Worm (Caenorhabditis elegans): ENCODE results near the gene F23D12.3.

F23D12.3 gene

ce11 chrX:14476625-14477257 lies 34.3 kb downstream of the F23D12.3 start (continued):
- no peak for TF ChIP-seq jun-1 (tag; optimal IDR thresholded peaks at IDR 0.05)
- no peak for TF ChIP-seq zfp-2 (tag; optimal IDR thresholded peaks at IDR 0.05)
- no peak for TF ChIP-seq fkh-10 (GFP tag; optimal IDR thresholded peaks at IDR 0.05)
- TF ChIP-seq nhr-102 (tag; optimal IDR thresholded peaks at IDR 0.05), result no peak
- TF ChIP-seq php-3 (GFP tag; IDR thresholded peaks at IDR 0.05), result peak; percentile 61; the same call in 1 of the 2 replicates
- TF ChIP-seq ctbp-1 (GFP tag; IDR thresholded peaks at IDR 0.05), result peak; percentile 60; the same call in 1 of the 2 replicates
- peak; percentile 56; the same call in 1 of the 2 replicates for TF ChIP-seq dmd-9 (GFP tag; IDR thresholded peaks at IDR 0.05)
- 0 out of 2 replicates have a peak, but pooled peaks have one; percentile 45 for TF ChIP-seq mxl-2 (GFP tag; conservative IDR thresholded peaks at IDR 0.05)
- peak; percentile 49; the same call in 1 of the 2 replicates for TF ChIP-seq ZK337.2 (GFP tag; IDR thresholded peaks at IDR 0.05)
- no peak; the same call in 1 of the 2 replicates for TF ChIP-seq egl-43 (GFP tag; IDR thresholded peaks at IDR 0.05)
- TF ChIP-seq nhr-48 (tag; optimal IDR thresholded peaks at IDR 0.05), result peak; percentile 47
- TF ChIP-seq nhr-76 (tag; optimal IDR thresholded peaks at IDR 0.05), result no peak
- no peak for TF ChIP-seq D1046.2 (GFP tag; IDR thresholded peaks at IDR 0.05)
- peak; percentile 38 for TF ChIP-seq Y5F2A.4 (GFP tag; optimal IDR thresholded peaks at IDR 0.05)
- peak; percentile 52 for TF ChIP-seq nhr-28 (tag; optimal IDR thresholded peaks at IDR 0.05)
- TF ChIP-seq madf-9 (GFP tag; conservative IDR thresholded peaks at IDR 0.05), result peak; percentile 66
- TF ChIP-seq vab-7 (GFP tag; IDR thresholded peaks at IDR 0.05), result no peak; the same call in 1 of the 2 replicates
- peak; percentile 39 for TF ChIP-seq sdz-12 (GFP tag; optimal IDR thresholded peaks at IDR 0.05)
- peak; percentile 41 for TF ChIP-seq spr-1 (tag; optimal IDR thresholded peaks at IDR 0.05)
- TF ChIP-seq daf-16 (GFP tag; optimal IDR thresholded peaks at IDR 0.05), result peak in 1 of 2 experiments; percentile 47
- peak; percentile 78 for TF ChIP-seq daf-16 (tag; optimal IDR thresholded peaks at IDR 0.05)
- no peak for TF ChIP-seq hmg-1.1 (GFP tag; IDR thresholded peaks at IDR 0.05)
- TF ChIP-seq ceh-32 (tag; optimal IDR thresholded peaks at IDR 0.05; ENCODE audit: poor library complexity), result no peak
- TF ChIP-seq dmd-8 (GFP tag; IDR thresholded peaks at IDR 0.05), result peak; percentile 59; the same call in 1 of the 2 replicates
- 0 out of 2 replicates have a peak, but pooled peaks have one; percentile 11 for TF ChIP-seq mdt-29 (GFP tag; IDR thresholded peaks at IDR 0.05)
- no peak for TF ChIP-seq zag-1 (tag; optimal IDR thresholded peaks at IDR 0.05)
- no peak for TF ChIP-seq zip-11 (GFP tag; IDR thresholded peaks at IDR 0.05)
- TF ChIP-seq rbr-2 (tag; optimal IDR thresholded peaks at IDR 0.05), result peak; percentile 59
- peak; percentile 64 for TF ChIP-seq tra-1 (GFP tag; IDR thresholded peaks at IDR 0.05)
- no peak for TF ChIP-seq F49E8.2 (tag; optimal IDR thresholded peaks at IDR 0.05; ENCODE audit: borderline replicate concordance)
- TF ChIP-seq dmd-6 (GFP tag; IDR thresholded peaks at IDR 0.05), result peak; percentile 63
- no peak for TF ChIP-seq ama-1 (optimal IDR thresholded peaks at IDR 0.05)
- TF ChIP-seq unc-62 (GFP tag; optimal IDR thresholded peaks at IDR 0.05 in 1 of 2), result no peak
- TF ChIP-seq unc-62 (tag; optimal IDR thresholded peaks at IDR 0.05), result no peak
- TF ChIP-seq T20F7.1 (GFP tag; optimal IDR thresholded peaks at IDR 0.05), result peak; percentile 23
- TF ChIP-seq lim-7 (GFP tag; IDR thresholded peaks at IDR 0.05), result peak; percentile 68; the same call in 1 of the 2 replicates
- 0 out of 2 replicates have a peak, but pooled peaks have one; percentile 57 for TF ChIP-seq nhr-42 (GFP tag; IDR thresholded peaks at IDR 0.05)
- TF ChIP-seq aly-2 (tag; optimal IDR thresholded peaks at IDR 0.05), result no peak
- peak; percentile 58; the same call in 1 of the 2 replicates for TF ChIP-seq F26F4.8 (GFP tag; conservative IDR thresholded peaks at IDR 0.05)
- no peak for TF ChIP-seq nhr-25 (tag; optimal IDR thresholded peaks at IDR 0.05; ENCODE audit: borderline replicate concordance, insufficient read depth)
- TF ChIP-seq arid-1 (GFP tag; conservative IDR thresholded peaks at IDR 0.05), result no peak
- no peak for TF ChIP-seq ceh-28 (tag; optimal IDR thresholded peaks at IDR 0.05)
- peak; percentile 11 for TF ChIP-seq F10B5.3 (tag; optimal IDR thresholded peaks at IDR 0.05)
- peak in 1 of 2 experiments; percentile 1 for TF ChIP-seq mdl-1 (tag; optimal IDR thresholded peaks at IDR 0.05)
- TF ChIP-seq nhr-6 (tag; optimal IDR thresholded peaks at IDR 0.05), result no peak
- peak; percentile 85 for TF ChIP-seq aha-1 (tag)
- 0 out of 2 replicates have a peak, but pooled peaks have one; percentile 67 for TF ChIP-seq T26A8.4 (GFP tag; IDR thresholded peaks at IDR 0.05)
- 0 out of 2 replicates have a peak, but pooled peaks have one; percentile 47 for TF ChIP-seq tag-97 (GFP tag; IDR thresholded peaks at IDR 0.05)
- TF ChIP-seq skn-1 (tag; optimal IDR thresholded peaks at IDR 0.05), result no peak
- no peak for TF ChIP-seq unc-130 (GFP tag; optimal IDR thresholded peaks at IDR 0.05)
